Fruit fly (Drosophila melanogaster) whole organism, wandering third instar larva: ENCODE data around the gene mRpL47.

Experiments used
- Abd-B ChIP-seq: fragments of >200 bp; optimal IDR thresholded peaks from 2 replicates; lab custom pipeline; 2017; ENCODE audit warnings: missing biosample characterization, missing genetic modification characterization
- Myc ChIP-seq: fragments of >200 bp; optimal IDR thresholded peaks from 2 replicates; lab custom pipeline; 2017
- Vsx2 ChIP-seq: fragments of 200-300, 225-300 bp; sonication (Bioruptor generic); optimal IDR thresholded peaks from 2 replicates; lab custom pipeline; 2018; ENCODE audit warnings: missing biosample characterization, missing genetic modification characterization; ENCODE audit not compliant: partially characterized antibody
- dsf ChIP-seq: sonication (Bioruptor generic); optimal IDR thresholded peaks from 2 replicates; lab custom pipeline; 2016; ENCODE audit warnings: missing biosample characterization, missing genetic modification characterization, borderline replicate concordance
- sv ChIP-seq: fragments of 200-800 bp; sonication (Bioruptor generic); optimal IDR thresholded peaks from 3 replicates; lab custom pipeline; 2016; ENCODE audit warnings: missing biosample characterization, missing genetic modification characterization
- tai ChIP-seq: sonication (Bioruptor generic); optimal IDR thresholded peaks from 2 replicates; lab custom pipeline; 2016; ENCODE audit warnings: missing biosample characterization, missing genetic modification characterization

- TF ChIP-seq dsf (GFP tag; lab: Kevin White, UChicago), result no peak
- TF ChIP-seq Abd-B (GFP tag; lab: Kevin White, UChicago), result no peak
- peak; percentile 8 for TF ChIP-seq tai (GFP tag; lab: Kevin White, UChicago)
- TF ChIP-seq Myc, result no peak
- TF ChIP-seq Vsx2, result peak; percentile 49
- TF ChIP-seq sv (GFP tag; lab: Kevin White, UChicago), result no peak
Observed at dm6 chr3R:9502416-9502763, 13.3 kb downstream of the mRpL47 start, which contains the start of gene RhoL.
